Fruit fly (Drosophila melanogaster): ENCODE data around the gene CG12268.

Gene CG12268

DNA sequence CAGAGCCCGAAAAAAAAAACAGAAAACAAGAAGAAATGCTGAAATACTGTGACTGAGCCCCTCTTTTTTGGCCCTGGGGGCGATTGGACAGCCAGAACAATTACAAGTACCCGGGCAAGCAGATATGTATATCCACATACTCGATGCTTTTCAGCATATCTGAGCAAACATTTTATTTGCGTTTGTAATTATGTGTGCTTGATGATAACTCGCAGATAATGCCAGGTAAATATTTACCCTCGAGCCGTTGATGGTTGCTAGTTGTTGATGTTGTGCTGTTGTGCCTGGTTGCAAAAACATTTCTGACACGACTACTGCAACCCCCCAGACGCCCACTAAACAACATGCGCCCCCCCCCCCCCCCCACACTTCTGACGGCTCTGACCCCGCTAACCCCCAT is 28.9 kb downstream of the CG12268 start (continued):
- TF ChIP-seq E2f2 (GFP tag; IDR thresholded peaks at IDR 0.05) (peak; percentile 30; the same call in 1 of the 2 replicates), CG3995 (GFP tag; optimal IDR thresholded peaks at IDR 0.05) (no peak), schlank (tag; optimal IDR thresholded peaks at IDR 0.05) (peak; percentile 69), CG13296 (GFP tag; optimal IDR thresholded peaks at IDR 0.05) (peak; percentile 88), Med (GFP tag) (no peak), CG10209 (GFP tag; optimal IDR thresholded peaks at IDR 0.05) (peak; percentile 37), bcd (GFP tag; optimal IDR thresholded peaks at IDR 0.05) (peak; percentile 28), CG10147 (GFP tag; optimal IDR thresholded peaks at IDR 0.05) (peak; percentile 19), CG15073 (GFP tag; optimal IDR thresholded peaks at IDR 0.05) (no peak), ase (GFP tag; IDR thresholded peaks at IDR 0.05) (0 out of 3 replicates have a peak, but pooled peaks have one; percentile 13), CG17802 (tag; optimal IDR thresholded peaks at IDR 0.05) (no peak), CG6813 (GFP tag; optimal IDR thresholded peaks at IDR 0.05) (peak; percentile 80), croc (GFP tag; conservative IDR thresholded peaks at IDR 0.05) (no peak), CG17328 (GFP tag; IDR thresholded peaks at IDR 0.05) (no peak), exex (tag; optimal IDR thresholded peaks at IDR 0.05) (peak; percentile 60), MTF-1 (GFP tag; optimal IDR thresholded peaks at IDR 0.05; ENCODE audit: borderline replicate concordance) (peak; percentile 70), CG13624 (GFP tag; optimal IDR thresholded peaks at IDR 0.05) (no peak), Awh (GFP tag; IDR thresholded peaks at IDR 0.05) (peak; percentile 59; the same call in 1 of the 2 replicates), Ravus (GFP tag; IDR thresholded peaks at IDR 0.05) (no peak), Dip3 (GFP tag; optimal IDR thresholded peaks at IDR 0.05) (no peak), CG7786 (GFP tag; optimal IDR thresholded peaks at IDR 0.05) (no peak), ci (GFP tag; IDR thresholded peaks at IDR 0.05) (peak; percentile 69; the same call in 1 of the 3 replicates), CG6683 (GFP tag; optimal IDR thresholded peaks at IDR 0.05) (peak; percentile 51), fru (optimal IDR thresholded peaks at IDR 0.05) (no peak), ac (GFP tag; optimal IDR thresholded peaks at IDR 0.05) (no peak), fu2 (GFP tag; optimal IDR thresholded peaks at IDR 0.05) (no peak), ro (GFP tag; IDR thresholded peaks at IDR 0.05) (no peak), row (GFP tag; IDR thresholded peaks at IDR 0.05) (no peak), ken (GFP tag; IDR thresholded peaks at IDR 0.05) (no peak), CG4328 (GFP tag; optimal IDR thresholded peaks at IDR 0.05) (peak; percentile 30), CTCF (GFP tag; optimal IDR thresholded peaks at IDR 0.05) (peak; percentile 39), maf-S (GFP tag; optimal IDR thresholded peaks at IDR 0.05) (no peak), caup (GFP tag; optimal IDR thresholded peaks at IDR 0.05; ENCODE audit: severe bottlenecking) (peak; percentile 69), CG11504 (tag; optimal IDR thresholded peaks at IDR 0.05) (peak; percentile 25), CG17385 (GFP tag; optimal IDR thresholded peaks at IDR 0.05) (peak; percentile 61), fd3F (GFP tag; optimal IDR thresholded peaks at IDR 0.05) (no peak), ssp (GFP tag; IDR thresholded peaks at IDR 0.05) (no peak), CG15601 (tag; optimal IDR thresholded peaks at IDR 0.05) (peak; percentile 32), phol (tag; optimal IDR thresholded peaks at IDR 0.05) (no peak), gfzf (GFP tag; optimal IDR thresholded peaks at IDR 0.05) (no peak), sob (GFP tag; IDR thresholded peaks at IDR 0.05) (peak; percentile 63; the same call in 1 of the 2 replicates), CG12071 (GFP tag; optimal IDR thresholded peaks at IDR 0.05) (peak; percentile 85), ash1 (GFP tag; optimal IDR thresholded peaks at IDR 0.05) (no peak), Kr (GFP tag; optimal IDR thresholded peaks at IDR 0.05) (peak; percentile 45), NC2α (GFP tag; optimal IDR thresholded peaks at IDR 0.05) (no peak), CG32767 (GFP tag; IDR thresholded peaks at IDR 0.05) (no peak; the same call in 1 of the 2 replicates), fd96Cb (tag; optimal IDR thresholded peaks at IDR 0.05) (no peak), BtbVII (GFP tag; optimal IDR thresholded peaks at IDR 0.05) (peak; percentile 83), CG7987 (GFP tag; optimal IDR thresholded peaks at IDR 0.05) (peak; percentile 80), MESR4 (GFP tag; optimal IDR thresholded peaks at IDR 0.05) (no peak), CG5245 (GFP tag; optimal IDR thresholded peaks at IDR 0.05) (no peak), gce (GFP tag; IDR thresholded peaks at IDR 0.05) (0 out of 3 replicates have a peak, but pooled peaks have one; percentile 28)

Data from whole organism, embryonic.